Fruit fly (Drosophila melanogaster): ENCODE measurements around the gene CG45428.
A peak's percentile ranks its signal among the peaks of the same experiment; 100 is the strongest.

Gene CG45428

dm6 chr3L:22865061-22865418, 28.2 kb upstream of the CG45428 start (continued):
- TF ChIP-seq CG11902 (GFP tag; optimal IDR thresholded peaks at IDR 0.05): peak; percentile 39
- TF ChIP-seq dsx (GFP tag; optimal IDR thresholded peaks at IDR 0.05; ENCODE audit: poor library complexity, severe bottlenecking): peak; percentile 55
- peak; percentile 23 for TF ChIP-seq CG10631 (GFP tag; optimal IDR thresholded peaks at IDR 0.05)
- TF ChIP-seq CG11762 (GFP tag; optimal IDR thresholded peaks at IDR 0.05; ENCODE audit: insufficient read depth): peak; percentile 2
- TF ChIP-seq Eip93F (GFP tag; optimal IDR thresholded peaks at IDR 0.05): peak; percentile 44
- peak; percentile 29 for TF ChIP-seq spab (GFP tag; optimal IDR thresholded peaks at IDR 0.05)
- TF ChIP-seq CG8319 (GFP tag; optimal IDR thresholded peaks at IDR 0.05): peak; percentile 40
- TF ChIP-seq CG10669 (GFP tag; optimal IDR thresholded peaks at IDR 0.05): peak; percentile 53
- peak; percentile 58 for TF ChIP-seq Hr39 (GFP tag; optimal IDR thresholded peaks at IDR 0.05)
- peak; percentile 54 for TF ChIP-seq CG16779 (tag; optimal IDR thresholded peaks at IDR 0.05)
- TF ChIP-seq pdm3 (GFP tag; optimal IDR thresholded peaks at IDR 0.05): peak; percentile 72
- TF ChIP-seq CG32006 (GFP tag; optimal IDR thresholded peaks at IDR 0.05): peak; percentile 80
- peak; percentile 38; the same call in 1 of the 3 replicates for TF ChIP-seq CG6163 (GFP tag; IDR thresholded peaks at IDR 0.05)
- peak; percentile 61 for TF ChIP-seq topi (GFP tag; optimal IDR thresholded peaks at IDR 0.05)
- TF ChIP-seq fd59A (GFP tag; optimal IDR thresholded peaks at IDR 0.05): peak; percentile 31
- peak; percentile 41 for TF ChIP-seq Eip75B (GFP tag; optimal IDR thresholded peaks at IDR 0.05)
- TF ChIP-seq ss (GFP tag; optimal IDR thresholded peaks at IDR 0.05): peak; percentile 18 to 54
- peak; percentile 73 for TF ChIP-seq Smox (GFP tag; optimal IDR thresholded peaks at IDR 0.05)
- TF ChIP-seq CG6808 (GFP tag; optimal IDR thresholded peaks at IDR 0.05): peak; percentile 38
- TF ChIP-seq CG11294 (GFP tag; IDR thresholded peaks at IDR 0.05): no peak
- peak; percentile 94 for TF ChIP-seq Eip78C (GFP tag)
- TF ChIP-seq CG6792 (GFP tag; optimal IDR thresholded peaks at IDR 0.05): peak; percentile 73
- no peak for TF ChIP-seq CG9139 (GFP tag; optimal IDR thresholded peaks at IDR 0.05)

dm6 chr3L:22864254-22865060, 27.6 kb upstream of the CG45428 start, which contains the start of gene CG33170:
TSS of gene CG33170 (plus strand) at chr3L:22864600.
- TF ChIP-seq fkh (GFP tag; optimal IDR thresholded peaks at IDR 0.05) (peak; percentile 45), pdm3 (GFP tag; optimal IDR thresholded peaks at IDR 0.05) (no peak), vri (GFP tag; optimal IDR thresholded peaks at IDR 0.05) (peak; percentile 93), Eip78C (GFP tag) (peak; percentile 69), CG4318 (GFP tag; optimal IDR thresholded peaks at IDR 0.05) (no peak), CG7368 (GFP tag; optimal IDR thresholded peaks at IDR 0.05) (no peak), salr (GFP tag; optimal IDR thresholded peaks at IDR 0.05) (no peak), Hr39 (GFP tag; optimal IDR thresholded peaks at IDR 0.05) (no peak), Hr38 (GFP tag; optimal IDR thresholded peaks at IDR 0.05) (no peak), achi (GFP tag; optimal IDR thresholded peaks at IDR 0.05) (peak; percentile 77), topi (GFP tag; optimal IDR thresholded peaks at IDR 0.05) (peak; percentile 8), Sox102F (GFP tag; optimal IDR thresholded peaks at IDR 0.05) (no peak), ss (GFP tag; optimal IDR thresholded peaks at IDR 0.05) (peak in 1 of 2 experiments; percentile 41), dac (GFP tag; optimal IDR thresholded peaks at IDR 0.05) (no peak)

dm6 chr3L:22863367-22864078, 26.7 kb upstream of the CG45428 start, which contains the start of gene CG33169:
TSS of gene CG33169 (plus strand) at chr3L:22863864.
- no peak for TF ChIP-seq Eip93F (GFP tag; optimal IDR thresholded peaks at IDR 0.05)
- TF ChIP-seq CG3032 (tag; optimal IDR thresholded peaks at IDR 0.05): peak; percentile 46
- peak; percentile 73 for TF ChIP-seq CG6163 (GFP tag; IDR thresholded peaks at IDR 0.05)
- peak in 1 of 2 experiments; percentile 63 for TF ChIP-seq salr (GFP tag; optimal IDR thresholded peaks at IDR 0.05)
- TF ChIP-seq Lpt (GFP tag; optimal IDR thresholded peaks at IDR 0.05): peak; percentile 49
- peak; percentile 74 for TF ChIP-seq Hr39 (GFP tag; optimal IDR thresholded peaks at IDR 0.05)
- TF ChIP-seq Met (GFP tag; optimal IDR thresholded peaks at IDR 0.05): peak; percentile 50
- peak; percentile 48 for TF ChIP-seq net (GFP tag; optimal IDR thresholded peaks at IDR 0.05)
- TF ChIP-seq CG32006 (GFP tag; optimal IDR thresholded peaks at IDR 0.05): peak; percentile 48
- TF ChIP-seq CG10631 (GFP tag; optimal IDR thresholded peaks at IDR 0.05): peak; percentile 54
- peak; percentile 26 for TF ChIP-seq CG10669 (GFP tag; optimal IDR thresholded peaks at IDR 0.05)
- peak; percentile 82 for TF ChIP-seq svp (GFP tag)
- peak; percentile 21 for TF ChIP-seq Ets96B (tag; optimal IDR thresholded peaks at IDR 0.05)
- peak; percentile 95 for TF ChIP-seq CG1621 (tag; optimal IDR thresholded peaks at IDR 0.05)
- peak; percentile 38 for TF ChIP-seq acj6 (GFP tag; optimal IDR thresholded peaks at IDR 0.05)
- TF ChIP-seq CG11294 (GFP tag; IDR thresholded peaks at IDR 0.05): 0 out of 2 replicates have a peak, but pooled peaks have one; percentile 41
- no peak for TF ChIP-seq Gug (GFP tag; IDR thresholded peaks at IDR 0.05)
- no peak for TF ChIP-seq CG16779 (tag; optimal IDR thresholded peaks at IDR 0.05)
- TF ChIP-seq pdm3 (GFP tag; optimal IDR thresholded peaks at IDR 0.05): peak; percentile 57
- peak; percentile 41 for TF ChIP-seq Blimp-1 (GFP tag; optimal IDR thresholded peaks at IDR 0.05)
- TF ChIP-seq CG8319 (GFP tag; optimal IDR thresholded peaks at IDR 0.05): peak; percentile 50
- peak; percentile 70 for TF ChIP-seq Eip78C (GFP tag)
- peak; percentile 44 for TF ChIP-seq Sox102F (GFP tag; optimal IDR thresholded peaks at IDR 0.05)
- TF ChIP-seq fd85E (GFP tag; optimal IDR thresholded peaks at IDR 0.05): no peak
